Fruit fly (Drosophila melanogaster) whole organism, embryonic: ENCODE data around the gene RabX6.

ENCODE experiments used
- Atf6 ChIP-seq: fragments of 200-800 bp; sonication (Bioruptor generic); IDR thresholded peaks from 2 replicates; pipeline ENCODE4 v1.3.6; 2022; ENCODE audit warnings: missing biosample characterization, missing genetic modification characterization
- B-H2 ChIP-seq: fragments of 200-800 bp; sonication (Bioruptor generic); optimal IDR thresholded peaks from 2 replicates; lab custom pipeline; 2018; ENCODE audit warnings: missing biosample characterization, mild to moderate bottlenecking, missing genetic modification characterization
- Bteb2 ChIP-seq: fragments of 200-800 bp; sonication (Bioruptor generic); optimal IDR thresholded peaks from 2 replicates; lab custom pipeline; 2016; ENCODE audit warnings: missing biosample characterization, missing genetic modification characterization
- CG1024 ChIP-seq: fragments of 200-800 bp; sonication (Bioruptor generic); IDR thresholded peaks from 2 replicates; pipeline ENCODE4 v1.3.6; 2022; ENCODE audit warnings: missing biosample characterization, missing genetic modification characterization
- CG10979 ChIP-seq: fragments of 200-800 bp; sonication (Bioruptor generic); optimal IDR thresholded peaks from 2 replicates; lab custom pipeline; 2018; ENCODE audit warnings: missing biosample characterization, mild to moderate bottlenecking, missing genetic modification characterization, moderate library complexity
- CG11247 ChIP-seq: fragments of 200-800 bp; sonication (Bioruptor generic); IDR thresholded peaks from 2 replicates; pipeline ENCODE4 v1.3.6; 2022; ENCODE audit warnings: missing biosample characterization, missing genetic modification characterization
- CG11723 ChIP-seq: fragments of 200-800 bp; sonication (Bioruptor generic); optimal IDR thresholded peaks from 2 replicates; lab custom pipeline; 2017; ENCODE audit warnings: missing biosample characterization, mild to moderate bottlenecking, missing genetic modification characterization
- CG12942 ChIP-seq: fragments of 200-800 bp; sonication (Bioruptor generic); optimal IDR thresholded peaks from 3 replicates; lab custom pipeline; 2016; ENCODE audit warnings: missing biosample characterization, missing genetic modification characterization
- CG13123 ChIP-seq: fragments of 200-800 bp; sonication (Bioruptor generic); optimal IDR thresholded peaks from 2 replicates; lab custom pipeline; 2016; ENCODE audit warnings: missing biosample characterization, missing genetic modification characterization
- CG13287 ChIP-seq: fragments of 200-800 bp; sonication (Bioruptor generic); IDR thresholded peaks from 2 replicates; pipeline ENCODE4 v1.3.6; 2022; ENCODE audit warnings: missing biosample characterization, missing genetic modification characterization; ENCODE audit not compliant: partially characterized antibody
- CG14710 ChIP-seq: fragments of 200-800 bp; sonication (Bioruptor generic); optimal IDR thresholded peaks from 3 replicates; lab custom pipeline; 2019; ENCODE audit warnings: missing biosample characterization, mild to moderate bottlenecking, missing genetic modification characterization, moderate library complexity
- CG14860 ChIP-seq: fragments of 200-800 bp; sonication (Bioruptor generic); IDR thresholded peaks from 3 replicates; pipeline ENCODE4 v1.3.6; 2022; ENCODE audit warnings: missing biosample characterization, missing genetic modification characterization; ENCODE audit not compliant: partially characterized antibody
- CG15011 ChIP-seq: fragments of 200-800 bp; sonication (Bioruptor generic); optimal IDR thresholded peaks from 3 replicates; lab custom pipeline; 2018; ENCODE audit warnings: missing biosample characterization, mild to moderate bottlenecking, missing genetic modification characterization
- CG1602 ChIP-seq: fragments of 200-800 bp; sonication (Bioruptor generic); optimal IDR thresholded peaks from 3 replicates; lab custom pipeline; 2016; ENCODE audit warnings: missing biosample characterization, missing genetic modification characterization
- CG16815 ChIP-seq: fragments of 200-800 bp; sonication (Bioruptor generic); optimal IDR thresholded peaks from 3 replicates; lab custom pipeline; 2017; ENCODE audit warnings: missing biosample characterization, mild to moderate bottlenecking, missing genetic modification characterization
- CG1792 ChIP-seq: fragments of 200-800 bp; sonication (Bioruptor generic); optimal IDR thresholded peaks from 2 replicates; lab custom pipeline; 2016; ENCODE audit warnings: missing biosample characterization, missing genetic modification characterization
- CG18599 ChIP-seq: fragments of 200-800 bp; sonication (Bioruptor generic); optimal IDR thresholded peaks from 3 replicates; lab custom pipeline; 2017; ENCODE audit warnings: missing biosample characterization, missing genetic modification characterization, mild to moderate bottlenecking, moderate library complexity, missing genetic modification reagents
- CG2889 ChIP-seq: fragments of 200-800 bp; sonication (Bioruptor generic); IDR thresholded peaks from 3 replicates; pipeline ENCODE4 v1.3.6; 2022; ENCODE audit warnings: missing biosample characterization, missing genetic modification characterization
- CG3163 ChIP-seq: fragments of 200-800 bp; sonication (Bioruptor generic); optimal IDR thresholded peaks from 3 replicates; lab custom pipeline; 2016; ENCODE audit warnings: missing biosample characterization, missing genetic modification characterization
- CG3995 ChIP-seq: fragments of 200-800 bp; sonication (Bioruptor generic); optimal IDR thresholded peaks from 3 replicates; lab custom pipeline; 2016; ENCODE audit warnings: missing biosample characterization, missing genetic modification characterization
- CG6654 ChIP-seq: fragments of 200-800 bp; sonication (Bioruptor generic); optimal IDR thresholded peaks from 2 replicates; lab custom pipeline; 2017; ENCODE audit warnings: missing biosample characterization, mild to moderate bottlenecking, missing genetic modification characterization
- CG6854 ChIP-seq: fragments of 200-800 bp; sonication (Bioruptor generic); optimal IDR thresholded peaks from 3 replicates; lab custom pipeline; 2017; ENCODE audit warnings: missing biosample characterization, mild to moderate bottlenecking, missing genetic modification characterization
- CG7556 ChIP-seq: fragments of 200-800 bp; sonication (Bioruptor generic); optimal IDR thresholded peaks from 2 replicates; lab custom pipeline; 2017; ENCODE audit warnings: missing biosample characterization, mild to moderate bottlenecking, missing genetic modification characterization
- CG7786 ChIP-seq: fragments of 200-800 bp; sonication (Bioruptor generic); optimal IDR thresholded peaks from 2 replicates; lab custom pipeline; 2016; ENCODE audit warnings: missing biosample characterization, missing genetic modification characterization
- CG9215 ChIP-seq: fragments of 200-800 bp; sonication (Bioruptor generic); IDR thresholded peaks from 2 replicates; pipeline ENCODE4 v1.3.6; 2022; ENCODE audit warnings: missing biosample characterization, missing genetic modification characterization
- CHES-1-like ChIP-seq: fragments of 200-800 bp; sonication (Bioruptor generic); optimal IDR thresholded peaks from 2 replicates; lab custom pipeline; 2016; ENCODE audit warnings: missing biosample characterization, missing genetic modification characterization
- Dref ChIP-seq: fragments of 200-800 bp; sonication (Bioruptor generic); IDR thresholded peaks from 2 replicates; pipeline ENCODE4 v1.3.6; 2022; ENCODE audit warnings: missing biosample characterization, missing genetic modification characterization
- ERR ChIP-seq: fragments of 200-800 bp; sonication (Bioruptor generic); optimal IDR thresholded peaks from 2 replicates; lab custom pipeline; 2016; ENCODE audit warnings: missing biosample characterization, missing genetic modification characterization
- H2.0 ChIP-seq: fragments of 200-800 bp; sonication (Bioruptor generic); IDR thresholded peaks from 2 replicates; pipeline ENCODE4 v1.3.6; 2022; ENCODE audit warnings: missing biosample characterization, missing genetic modification characterization
- Hey ChIP-seq: fragments of 200-800 bp; sonication (Bioruptor generic); optimal IDR thresholded peaks from 3 replicates; lab custom pipeline; 2018; ENCODE audit warnings: missing biosample characterization, mild to moderate bottlenecking, missing genetic modification characterization
- Meics ChIP-seq: fragments of 200-800 bp; sonication (Bioruptor generic); optimal IDR thresholded peaks from 2 replicates; lab custom pipeline; 2017; ENCODE audit warnings: missing biosample characterization, mild to moderate bottlenecking, missing genetic modification characterization
- NfI ChIP-seq: fragments of 200-800 bp; sonication (Bioruptor generic); optimal IDR thresholded peaks from 3 replicates; lab custom pipeline; 2018; ENCODE audit warnings: missing biosample characterization, mild to moderate bottlenecking, missing genetic modification characterization, moderate library complexity
- PHDP ChIP-seq: fragments of 200-800 bp; sonication (Bioruptor generic); optimal IDR thresholded peaks from 3 replicates; lab custom pipeline; 2018; ENCODE audit warnings: missing biosample characterization, mild to moderate bottlenecking, missing genetic modification characterization, moderate library complexity
- Ptx1 ChIP-seq: fragments of 200-800 bp; sonication (Bioruptor generic); IDR thresholded peaks from 2 replicates; pipeline ENCODE4 v1.3.6; 2022; ENCODE audit warnings: missing biosample characterization, missing genetic modification characterization
- Vsx1 ChIP-seq: fragments of 200-800 bp; sonication (Bioruptor generic); optimal IDR thresholded peaks from 2 replicates; lab custom pipeline; 2017; ENCODE audit warnings: missing biosample characterization, mild to moderate bottlenecking, missing genetic modification characterization, missing genetic modification reagents
- Xrp1 ChIP-seq: fragments of 200-800 bp; sonication (Bioruptor generic); IDR thresholded peaks from 2 replicates; pipeline ENCODE4 v1.3.6; 2022; ENCODE audit warnings: missing biosample characterization, missing genetic modification characterization
- ab ChIP-seq: fragments of 200-800 bp; sonication (Bioruptor generic); optimal IDR thresholded peaks from 2 replicates; lab custom pipeline; 2016; ENCODE audit warnings: missing biosample characterization, missing genetic modification characterization
- bowl ChIP-seq: fragments of 200-800 bp; sonication (Bioruptor generic); IDR thresholded peaks from 2 replicates; pipeline ENCODE4 v1.3.6; 2022; ENCODE audit warnings: missing biosample characterization, missing genetic modification characterization
- ems ChIP-seq: fragments of 200-800 bp; sonication (Bioruptor generic); optimal IDR thresholded peaks from 3 replicates; lab custom pipeline; 2016; ENCODE audit warnings: missing biosample characterization, missing genetic modification characterization
- fd64A ChIP-seq: fragments of 200-800 bp; sonication (Bioruptor generic); optimal IDR thresholded peaks from 3 replicates; lab custom pipeline; 2018; ENCODE audit warnings: missing biosample characterization, mild to moderate bottlenecking, missing genetic modification characterization
- fu2 ChIP-seq: fragments of 200-800 bp; sonication (Bioruptor generic); optimal IDR thresholded peaks from 2 replicates; lab custom pipeline; 2016; ENCODE audit warnings: missing biosample characterization, missing genetic modification characterization
- gcm ChIP-seq: fragments of 200-800 bp; sonication (Bioruptor generic); optimal IDR thresholded peaks from 2 replicates; lab custom pipeline; 2019; ENCODE audit warnings: missing biosample characterization, mild to moderate bottlenecking, missing genetic modification characterization, moderate library complexity
- gsb ChIP-seq: fragments of 200-800 bp; sonication (Bioruptor generic); IDR thresholded peaks from 2 replicates; pipeline ENCODE4 v1.3.6; 2022; ENCODE audit warnings: missing biosample characterization, missing genetic modification characterization
- odd ChIP-seq: fragments of 200-800 bp; sonication (Bioruptor generic); optimal IDR thresholded peaks from 2 replicates; lab custom pipeline; 2017; ENCODE audit warnings: missing biosample characterization, mild to moderate bottlenecking, missing genetic modification characterization
- schlank ChIP-seq: fragments of 200-800 bp; sonication (Bioruptor generic); optimal IDR thresholded peaks from 2 replicates; lab custom pipeline; 2018; ENCODE audit warnings: missing biosample characterization, mild to moderate bottlenecking, missing genetic modification characterization
- sqz ChIP-seq: fragments of 200-800 bp; sonication (Bioruptor generic); optimal IDR thresholded peaks from 3 replicates; lab custom pipeline; 2018; ENCODE audit warnings: missing biosample characterization, mild to moderate bottlenecking, missing genetic modification characterization
- stwl ChIP-seq: fragments of 200-800 bp; sonication (Bioruptor generic); optimal IDR thresholded peaks from 3 replicates; lab custom pipeline; 2018; ENCODE audit warnings: missing biosample characterization, mild to moderate bottlenecking, missing genetic modification characterization, moderate library complexity
- tgo ChIP-seq: fragments of 200-800 bp; sonication (Bioruptor generic); IDR thresholded peaks from 3 replicates; pipeline ENCODE4 v1.3.6; 2022; ENCODE audit warnings: missing biosample characterization, missing genetic modification characterization
- trem ChIP-seq: fragments of 200-800 bp; optimal IDR thresholded peaks from 3 replicates; lab custom pipeline; 2019; ENCODE audit warnings: missing biosample characterization, mild to moderate bottlenecking, missing genetic modification characterization, moderate library complexity
- tx ChIP-seq: fragments of 200-800 bp; sonication (Bioruptor generic); optimal IDR thresholded peaks from 2 replicates; lab custom pipeline; 2016; ENCODE audit warnings: missing biosample characterization, missing genetic modification characterization

Gene RabX6

dm6 chr3L:642146-642864, 48.0 kb upstream of the RabX6 start (continued):
- TF ChIP-seq stwl (tag; lab: Kevin White, UChicago) (no peak), CG13123 (GFP tag; lab: Kevin White, UChicago) (no peak), CG7556 (GFP tag; lab: Kevin White, UChicago) (peak; percentile 70), B-H2 (GFP tag; lab: Kevin White, UChicago) (no peak), fd64A (GFP tag; lab: Kevin White, UChicago) (no peak), CG9215 (0 out of 2 replicates have a peak, but pooled peaks have one; percentile 20), Ptx1 (GFP tag; lab: Robert Waterston, UW) (peak; percentile 68; the same call in 1 of the 2 replicates), fu2 (no peak), Atf6 (GFP tag; lab: Robert Waterston, UW) (peak; percentile 53; the same call in 1 of the 2 replicates), CG15011 (GFP tag; lab: Kevin White, UChicago) (peak; percentile 46), CG11723 (GFP tag; lab: Kevin White, UChicago) (peak; percentile 8), CG10979 (peak; percentile 80), trem (tag; lab: Kevin White, UChicago) (peak; percentile 56), CG18599 (GFP tag; lab: Kevin White, UChicago) (peak; percentile 50), tgo (GFP tag; lab: Robert Waterston, UW) (peak; percentile 53; the same call in 2 of the 3 replicates), CG7786 (GFP tag; lab: Kevin White, UChicago) (no peak), CG1024 (no peak), CG6654 (peak; percentile 27), CG1602 (peak; percentile 32), CHES-1-like (GFP tag; lab: Kevin White, UChicago) (no peak), ab (GFP tag; lab: Kevin White, UChicago) (no peak), gcm (GFP tag; lab: Kevin White, UChicago) (peak; percentile 69), CG13287 (GFP tag; lab: Robert Waterston, UW) (no peak), Dref (GFP tag; lab: Robert Waterston, UW) (no peak), schlank (tag; lab: Kevin White, UChicago) (no peak), ems (no peak), PHDP (tag; lab: Kevin White, UChicago) (peak; percentile 66), Vsx1 (GFP tag; lab: Kevin White, UChicago) (no peak), tx (no peak), CG6854 (GFP tag; lab: Kevin White, UChicago) (no peak), Xrp1 (GFP tag; lab: Robert Waterston, UW) (peak; percentile 63), CG1792 (GFP tag; lab: Kevin White, UChicago) (no peak), CG2889 (GFP tag; lab: Robert Waterston, UW) (0 out of 3 replicates have a peak, but pooled peaks have one; percentile 24), CG14710 (tag; lab: Kevin White, UChicago) (peak; percentile 58), CG11247 (GFP tag; lab: Robert Waterston, UW) (no peak), H2.0 (no peak; the same call in 1 of the 2 replicates), CG3163 (GFP tag; lab: Kevin White, UChicago) (no peak), sqz (no peak), CG16815 (peak; percentile 43), NfI (GFP tag; lab: Kevin White, UChicago) (peak; percentile 21), Bteb2 (GFP tag; lab: Kevin White, UChicago) (no peak), odd (GFP tag; lab: Kevin White, UChicago) (no peak), ERR (no peak), bowl (GFP tag; lab: Robert Waterston, UW) (no peak), CG12942 (GFP tag; lab: Kevin White, UChicago) (peak; percentile 34), CG3995 (GFP tag; lab: Kevin White, UChicago) (no peak), Meics (GFP tag; lab: Kevin White, UChicago) (peak; percentile 62), Hey (tag; lab: Kevin White, UChicago) (no peak), CG14860 (GFP tag; lab: Robert Waterston, UW) (no peak), gsb (no peak)
